Fruit fly (Drosophila melanogaster) whole organism, prepupa: Measurements from ENCODE around the gene Ythdc1.

Experiments
- CG10631 ChIP-seq: fragments of 200-800 bp; sonication (Bioruptor generic); optimal IDR thresholded peaks from 2 replicates; lab custom pipeline; 2016; ENCODE audit warnings: missing biosample characterization, missing genetic modification characterization
- CG10669 ChIP-seq: fragments of 200-800 bp; sonication (Bioruptor generic); optimal IDR thresholded peaks from 3 replicates; lab custom pipeline; 2018; ENCODE audit warnings: missing biosample characterization, mild to moderate bottlenecking, missing genetic modification characterization, moderate library complexity
- CG11294 ChIP-seq: fragments of 200-800 bp; sonication (Bioruptor generic); IDR thresholded peaks from 2 replicates; pipeline ENCODE4 v1.3.6; 2022; ENCODE audit warnings: missing biosample characterization, missing genetic modification characterization
- CG11762 ChIP-seq: fragments of 200-800 bp; sonication (Bioruptor generic); optimal IDR thresholded peaks from 3 replicates; lab custom pipeline; 2016; ENCODE audit warnings: missing biosample characterization, missing genetic modification characterization; ENCODE audit not compliant: insufficient read depth
- CG11902 ChIP-seq: fragments of 200-800 bp; sonication (Bioruptor generic); optimal IDR thresholded peaks from 3 replicates; lab custom pipeline; 2016; ENCODE audit warnings: missing biosample characterization, missing genetic modification characterization
- CG15336 ChIP-seq: fragments of 200-800 bp; sonication (Bioruptor generic); IDR thresholded peaks from 2 replicates; pipeline ENCODE4 v1.3.6; 2022; ENCODE audit warnings: missing biosample characterization, missing genetic modification characterization
- CG3032 ChIP-seq: fragments of 200-800 bp; optimal IDR thresholded peaks from 2 replicates; lab custom pipeline; 2019; ENCODE audit warnings: missing biosample characterization, mild to moderate bottlenecking, missing genetic modification characterization, moderate library complexity
- CG31627 ChIP-seq: fragments of 200-800 bp; sonication (Bioruptor generic); optimal IDR thresholded peaks from 3 replicates; lab custom pipeline; 2016; ENCODE audit warnings: missing biosample characterization, missing genetic modification characterization
- CG34406 ChIP-seq: fragments of 200-800 bp; sonication (Bioruptor generic); optimal IDR thresholded peaks from 3 replicates; lab custom pipeline; 2016; ENCODE audit warnings: missing biosample characterization, missing genetic modification characterization
- CG3919 ChIP-seq: fragments of 200-800 bp; sonication (Bioruptor generic); optimal IDR thresholded peaks from 3 replicates; lab custom pipeline; 2016; ENCODE audit warnings: missing biosample characterization, missing genetic modification characterization
- CG6276 ChIP-seq: fragments of 200-800 bp; sonication (Bioruptor generic); optimal IDR thresholded peaks from 2 replicates; lab custom pipeline; 2017; ENCODE audit warnings: missing biosample characterization, mild to moderate bottlenecking, missing genetic modification characterization
- CG6808 ChIP-seq: fragments of 200-800 bp; sonication (Bioruptor generic); optimal IDR thresholded peaks from 3 replicates; lab custom pipeline; 2017; ENCODE audit warnings: missing biosample characterization, missing genetic modification characterization, mild to moderate bottlenecking, moderate library complexity, missing genetic modification reagents
- CG6854 ChIP-seq: fragments of 200-800 bp; sonication (Bioruptor generic); optimal IDR thresholded peaks from 2 replicates; lab custom pipeline; 2017; ENCODE audit warnings: missing biosample characterization, mild to moderate bottlenecking, missing genetic modification characterization
- CG7368 ChIP-seq: fragments of 200-800 bp; sonication (Bioruptor generic); optimal IDR thresholded peaks from 3 replicates; lab custom pipeline; 2016; ENCODE audit warnings: missing biosample characterization, missing genetic modification characterization
- CG8632 ChIP-seq: fragments of 200-800 bp; sonication (Bioruptor generic); optimal IDR thresholded peaks from 3 replicates; lab custom pipeline; 2016; ENCODE audit warnings: missing biosample characterization, missing genetic modification characterization
- CG9139 ChIP-seq: fragments of 200-800 bp; sonication (Bioruptor generic); optimal IDR thresholded peaks from 3 replicates; lab custom pipeline; 2017; ENCODE audit warnings: missing biosample characterization, mild to moderate bottlenecking, missing genetic modification characterization
- Eip78C ChIP-seq: fragments of 200-800 bp; sonication (Bioruptor generic); peaks from one replicate; lab custom pipeline; 2016; ENCODE audit warnings: missing biosample characterization, missing genetic modification characterization
- Eip93F ChIP-seq: fragments of 200-800 bp; sonication (Bioruptor generic); optimal IDR thresholded peaks from 2 replicates; lab custom pipeline; 2016; ENCODE audit warnings: missing biosample characterization, mild to moderate bottlenecking, missing genetic modification characterization
- Ets96B ChIP-seq: fragments of 200-800 bp; optimal IDR thresholded peaks from 2 replicates; lab custom pipeline; 2019; ENCODE audit warnings: missing biosample characterization, mild to moderate bottlenecking, missing genetic modification characterization, moderate library complexity
- Hr39 ChIP-seq: fragments of 200-800 bp; sonication (Bioruptor generic); optimal IDR thresholded peaks from 2 replicates; lab custom pipeline; 2016; ENCODE audit warnings: missing biosample characterization, missing genetic modification characterization
- Lpt ChIP-seq: fragments of 200-800 bp; sonication (Bioruptor generic); optimal IDR thresholded peaks from 3 replicates; lab custom pipeline; 2016; ENCODE audit warnings: missing biosample characterization, missing genetic modification characterization
- Met ChIP-seq: fragments of 200-800 bp; sonication (Bioruptor generic); optimal IDR thresholded peaks from 3 replicates; lab custom pipeline; 2016; ENCODE audit warnings: missing biosample characterization, missing genetic modification characterization
- OdsH ChIP-seq: fragments of 200-800 bp; sonication (Bioruptor generic); optimal IDR thresholded peaks from 3 replicates; lab custom pipeline; 2016; ENCODE audit warnings: missing biosample characterization, missing genetic modification characterization
- Smox ChIP-seq: fragments of 200-800 bp; sonication (Bioruptor generic); optimal IDR thresholded peaks from 3 replicates; lab custom pipeline; 2016; ENCODE audit warnings: missing biosample characterization, missing genetic modification characterization
- Sox102F ChIP-seq: fragments of 200-800 bp; sonication (Bioruptor generic); optimal IDR thresholded peaks from 2 replicates; lab custom pipeline; 2016; ENCODE audit warnings: missing biosample characterization, mild to moderate bottlenecking, missing genetic modification characterization
- Sox14 ChIP-seq: fragments of 200-800 bp; sonication (Bioruptor generic); optimal IDR thresholded peaks from 3 replicates; lab custom pipeline; 2016; ENCODE audit warnings: missing biosample characterization, missing genetic modification characterization
- Sox15 ChIP-seq: fragments of 200-800 bp; sonication (Bioruptor generic); optimal IDR thresholded peaks from 3 replicates; lab custom pipeline; 2016; ENCODE audit warnings: missing biosample characterization, missing genetic modification characterization
- achi ChIP-seq: fragments of 200-800 bp; sonication (Bioruptor generic); optimal IDR thresholded peaks from 3 replicates; lab custom pipeline; 2016; ENCODE audit warnings: missing biosample characterization, missing genetic modification characterization
- acj6 ChIP-seq: fragments of 200-800 bp; sonication (Bioruptor generic); optimal IDR thresholded peaks from 3 replicates; lab custom pipeline; 2016; ENCODE audit warnings: missing biosample characterization, missing genetic modification characterization
- cyc ChIP-seq: fragments of 200-800 bp; sonication (Bioruptor generic); optimal IDR thresholded peaks from 3 replicates; lab custom pipeline; 2016; ENCODE audit warnings: missing biosample characterization, missing genetic modification characterization
- dsx ChIP-seq: fragments of 200-800 bp; optimal IDR thresholded peaks from 3 replicates; lab custom pipeline; 2019; ENCODE audit warnings: missing biosample characterization, mild to moderate bottlenecking, missing genetic modification characterization, moderate library complexity; ENCODE audit not compliant: poor library complexity, severe bottlenecking
- eg ChIP-seq: fragments of 200-800 bp; sonication (Bioruptor generic); IDR thresholded peaks from 3 replicates; pipeline ENCODE4 v1.3.6; 2022; ENCODE audit warnings: missing biosample characterization, missing genetic modification characterization
- esn ChIP-seq: fragments of 200-800 bp; sonication (Bioruptor generic); optimal IDR thresholded peaks from 2 replicates; lab custom pipeline; 2016; ENCODE audit warnings: missing biosample characterization, mild to moderate bottlenecking, missing genetic modification characterization, moderate library complexity
- fd59A ChIP-seq: fragments of 200-800 bp; sonication (Bioruptor generic); optimal IDR thresholded peaks from 2 replicates; lab custom pipeline; 2017; ENCODE audit warnings: missing biosample characterization, mild to moderate bottlenecking, missing genetic modification characterization, missing genetic modification reagents
- net ChIP-seq: fragments of 200-800 bp; sonication (Bioruptor generic); optimal IDR thresholded peaks from 3 replicates; lab custom pipeline; 2016; ENCODE audit warnings: missing biosample characterization, missing genetic modification characterization
- pdm3 ChIP-seq: fragments of 200-800 bp; sonication (Bioruptor generic); optimal IDR thresholded peaks from 3 replicates; lab custom pipeline; 2016; ENCODE audit warnings: missing biosample characterization, missing genetic modification characterization
- salr ChIP-seq, 2 experiments: fragments of 200-800 bp; sonication (Bioruptor generic); optimal IDR thresholded peaks; 3 replicates each; lab custom pipeline; 2016 to 2018; ENCODE audit warnings: missing biosample characterization in 2 of 2, missing genetic modification characterization in 2 of 2, mild to moderate bottlenecking in 1 of 2
- ss ChIP-seq, 2 experiments: fragments of 200-800 bp; sonication (Bioruptor generic); optimal IDR thresholded peaks; 2 replicates in 1 of 2; 3 replicates in 1 of 2; lab custom pipeline; 2017 to 2018; ENCODE audit warnings: mild to moderate bottlenecking in 2 of 2, missing biosample characterization in 2 of 2, missing genetic modification characterization in 2 of 2, moderate library complexity in 1 of 2
- svp ChIP-seq: fragments of 200-800 bp; sonication (Bioruptor generic); peaks from one replicate; lab custom pipeline; 2016; ENCODE audit warnings: missing biosample characterization, missing genetic modification characterization
- vri ChIP-seq: fragments of 200-800 bp; sonication (Bioruptor generic); optimal IDR thresholded peaks from 3 replicates; lab custom pipeline; 2016; ENCODE audit warnings: missing biosample characterization, mild to moderate bottlenecking, missing genetic modification characterization

Ythdc1 gene

dm6 chr3L:3342307-3342940 lies 31.5 kb downstream of the Ythdc1 start (continued):
- TF ChIP-seq Sox14 (GFP tag; lab: Kevin White, UChicago) (peak; percentile 77), Sox15 (GFP tag; lab: Kevin White, UChicago) (peak; percentile 53), Smox (GFP tag; lab: Kevin White, UChicago) (peak; percentile 79), Lpt (GFP tag; lab: Kevin White, UChicago) (no peak), CG31627 (peak; percentile 85), CG11762 (GFP tag; lab: Kevin White, UChicago) (peak; percentile 53), salr (GFP tag; optimal IDR thresholded peaks at IDR 0.05; lab: Kevin White, UChicago) (peak; percentile 30 to 40), acj6 (peak; percentile 73), CG10669 (peak; percentile 62), CG3919 (peak; percentile 52), CG15336 (peak; percentile 57), CG11902 (peak; percentile 35), pdm3 (peak; percentile 73), Hr39 (GFP tag; lab: Kevin White, UChicago) (peak; percentile 82), eg (GFP tag; lab: Robert Waterston, UW) (no peak), Eip78C (peak; percentile 91), CG11294 (GFP tag; lab: Robert Waterston, UW) (no peak), ss (GFP tag; optimal IDR thresholded peaks at IDR 0.05; lab: Kevin White, UChicago) (peak; percentile 34 to 57), CG3032 (tag; lab: Kevin White, UChicago) (peak; percentile 58)

dm6 chr3L:3339695-3340226 lies 34.2 kb downstream of the Ythdc1 start:
- TF ChIP-seq esn (peak; percentile 6), CG9139 (GFP tag; lab: Kevin White, UChicago) (no peak), ss (GFP tag; optimal IDR thresholded peaks at IDR 0.05; lab: Kevin White, UChicago) (no peak), CG11902 (no peak), Smox (GFP tag; lab: Kevin White, UChicago) (no peak), fd59A (GFP tag; lab: Kevin White, UChicago) (no peak), Met (GFP tag; lab: Kevin White, UChicago) (peak; percentile 37), CG8632 (GFP tag; lab: Kevin White, UChicago) (no peak), Sox14 (GFP tag; lab: Kevin White, UChicago) (no peak), Sox102F (GFP tag; lab: Kevin White, UChicago) (no peak), CG15336 (no peak), CG7368 (no peak), CG6808 (no peak), Eip78C (no peak), Ets96B (tag; lab: Kevin White, UChicago) (no peak), Eip93F (GFP tag; lab: Kevin White, UChicago) (no peak), dsx (GFP tag; lab: Kevin White, UChicago) (no peak), svp (GFP tag; lab: Kevin White, UChicago) (peak; percentile 94), CG3919 (no peak), CG10631 (GFP tag; lab: Kevin White, UChicago) (no peak), vri (GFP tag; lab: Kevin White, UChicago) (peak; percentile 65), CG11762 (GFP tag; lab: Kevin White, UChicago) (no peak), CG6276 (GFP tag; lab: Kevin White, UChicago) (no peak), Hr39 (GFP tag; lab: Kevin White, UChicago) (peak; percentile 39), OdsH (no peak), achi (no peak), cyc (GFP tag; lab: Kevin White, UChicago) (no peak), CG6854 (GFP tag; lab: Kevin White, UChicago) (no peak), eg (GFP tag; lab: Robert Waterston, UW) (no peak), CG11294 (GFP tag; lab: Robert Waterston, UW) (no peak), CG34406 (no peak), net (GFP tag; lab: Kevin White, UChicago) (no peak)
